Worm (Caenorhabditis elegans) whole organism, L4/young adult: Measurements from ENCODE around the gene Y54G2A.45.
"Not testable (repeated sequence)": the region's sequence is repeated elsewhere in the genome, so short reads cannot be mapped to it uniquely, and the experiment has no call there.

Source experiments
- W03F9.2 ChIP-seq: fragments of 150-350 bp; optimal IDR thresholded peaks from 2 replicates; lab custom pipeline; 2014; ENCODE audit warnings: missing biosample characterization, missing genetic modification characterization
- dao-5 ChIP-seq: sonication (generic microtip); optimal IDR thresholded peaks from 2 replicates; lab custom pipeline; 2016; ENCODE audit warnings: missing genotype, missing genetic modification characterization, moderate library complexity, missing compliant biosample characterization
- him-1 ChIP-seq: sonication (generic microtip); optimal IDR thresholded peaks from 2 replicates; lab custom pipeline; 2016; ENCODE audit warnings: missing genotype, missing genetic modification reagents, missing genetic modification characterization, missing compliant biosample characterization

Y54G2A.45 gene

ce11 chrIV:2776733-2777132 is 28.9 kb upstream of the Y54G2A.45 start:
- TF ChIP-seq W03F9.2 (tag; lab: Kevin White, UChicago): no peak
- no peak for TF ChIP-seq dao-5
- TF ChIP-seq him-1 (tag; lab: Kevin White, UChicago): no peak

ce11 chrIV:2777841-2778240 is 27.8 kb upstream of the Y54G2A.45 start, which contains the start of gene Y54G2A.72:
Gene Y54G2A.72 (plus strand): TSS chrIV:2778141.
- not testable (repeated sequence) for TF ChIP-seq him-1 (tag; lab: Kevin White, UChicago); W03F9.2 (tag; lab: Kevin White, UChicago); dao-5

ce11 chrIV:2782793-2783540 is 22.7 kb upstream of the Y54G2A.45 start, which contains the start of gene Y54G2A.12:
Gene Y54G2A.12 (minus strand): TSS chrIV:2782843.
- TF ChIP-seq W03F9.2 (tag; lab: Kevin White, UChicago) (no peak), dao-5 (no peak)

ce11 chrIV:2785057-2785456 is 20.6 kb upstream of the Y54G2A.45 start:
- no peak for TF ChIP-seq W03F9.2 (tag; lab: Kevin White, UChicago)
- no peak for TF ChIP-seq him-1 (tag; lab: Kevin White, UChicago)
- TF ChIP-seq dao-5: no peak

- TF ChIP-seq W03F9.2 (tag; lab: Kevin White, UChicago); him-1 (tag; lab: Kevin White, UChicago); dao-5: not testable (repeated sequence)
Measured at ce11 chrIV:2788389-2788788, 17.3 kb upstream of the Y54G2A.45 start, which contains the start of gene atln-1. Gene atln-1 (plus strand): TSS chrIV:2788689.

ce11 chrIV:2793956-2794355 is 11.7 kb upstream of the Y54G2A.45 start:
- TF ChIP-seq dao-5: no peak
- no peak for TF ChIP-seq him-1 (tag; lab: Kevin White, UChicago)
- TF ChIP-seq W03F9.2 (tag; lab: Kevin White, UChicago): no peak

- TF ChIP-seq him-1 (tag; lab: Kevin White, UChicago) (no peak), dao-5 (no peak), W03F9.2 (tag; lab: Kevin White, UChicago) (no peak)
Measured at ce11 chrIV:2798339-2798738, 7.3 kb upstream of the Y54G2A.45 start, which contains the start of gene Y54G2A.52. Gene Y54G2A.52 (minus strand): TSS chrIV:2798686.

- TF ChIP-seq him-1 (tag; lab: Kevin White, UChicago) (no peak), W03F9.2 (tag; lab: Kevin White, UChicago) (no peak)
Measured at ce11 chrIV:2799389-2799788, 6.3 kb upstream of the Y54G2A.45 start, which contains the start of gene Y54G2A.10. Gene Y54G2A.10 (plus strand): TSS chrIV:2799689.

ce11 chrIV:2799890-2800289 is 5.8 kb upstream of the Y54G2A.45 start:
- no peak for TF ChIP-seq dao-5
- no peak for TF ChIP-seq W03F9.2 (tag; lab: Kevin White, UChicago)
- TF ChIP-seq him-1 (tag; lab: Kevin White, UChicago): no peak

- TF ChIP-seq W03F9.2 (tag; lab: Kevin White, UChicago) (peak; percentile 30), dao-5 (no peak), him-1 (tag; lab: Kevin White, UChicago) (no peak)
Measured at ce11 chrIV:2801004-2801403, 4.7 kb upstream of the Y54G2A.45 start.

ce11 chrIV:2801558-2801957 is 4.1 kb upstream of the Y54G2A.45 start, which contains the start of gene Y54G2A.44:
Gene Y54G2A.44 (plus strand): TSS chrIV:2801858.
- TF ChIP-seq W03F9.2 (tag; lab: Kevin White, UChicago); him-1 (tag; lab: Kevin White, UChicago); dao-5: not testable (repeated sequence)

ce11 chrIV:2802193-2802592 is 3.5 kb upstream of the Y54G2A.45 start:
- no peak for TF ChIP-seq dao-5
- no peak for TF ChIP-seq him-1 (tag; lab: Kevin White, UChicago)
- no peak for TF ChIP-seq W03F9.2 (tag; lab: Kevin White, UChicago)

- no peak for TF ChIP-seq him-1 (tag; lab: Kevin White, UChicago)
- TF ChIP-seq W03F9.2 (tag; lab: Kevin White, UChicago): no peak
- no peak for TF ChIP-seq dao-5
Measured at ce11 chrIV:2803652-2804051, 2.0 kb upstream of the Y54G2A.45 start, which contains the start of gene Y54G2A.32. Gene Y54G2A.32 (plus strand): TSS chrIV:2803952.

- no peak for TF ChIP-seq dao-5
- no peak for TF ChIP-seq him-1 (tag; lab: Kevin White, UChicago)
- no peak for TF ChIP-seq W03F9.2 (tag; lab: Kevin White, UChicago)
Measured at ce11 chrIV:2808154-2808553, 2.5 kb downstream of the Y54G2A.45 start.
